Worm (Caenorhabditis elegans) whole organism, L4 larva: ENCODE measurements around the gene Y53G8B.1.
A peak's percentile ranks its signal among the peaks of the same experiment; 100 is the strongest.

Experiments
- F26F4.8 ChIP-seq: fragments of 200-800 bp; sonication (Bioruptor generic); conservative IDR thresholded peaks from 2 replicates; pipeline ENCODE4 v1.3.6; 2022; ENCODE audit warnings: missing genetic modification characterization, missing compliant biosample characterization
- F44E2.7 ChIP-seq: fragments of 200-800 bp; sonication (Bioruptor generic); IDR thresholded peaks from 2 replicates; pipeline ENCODE4 v2.1.2; 2022; ENCODE audit warnings: missing genetic modification characterization, missing compliant biosample characterization
- R02D3.7 ChIP-seq: fragments of 150-350 bp; sonication (generic microtip); optimal IDR thresholded peaks from 3 replicates; lab custom pipeline; 2014; ENCODE audit warnings: missing biosample characterization, missing genetic modification characterization
- T26A8.4 ChIP-seq: fragments of 200-800 bp; sonication (Bioruptor generic); IDR thresholded peaks from 2 replicates; pipeline ENCODE4 v1.3.6; 2022; ENCODE audit warnings: missing genetic modification characterization, missing compliant biosample characterization
- Y48G9A.11 ChIP-seq: fragments of 200-800 bp; sonication (Bioruptor generic); IDR thresholded peaks from 2 replicates; pipeline ENCODE4 v1.3.6; 2022; ENCODE audit warnings: missing genetic modification reagents, missing genetic modification characterization, missing compliant biosample characterization
- ZK337.2 ChIP-seq: fragments of 200-800 bp; sonication (Bioruptor generic); IDR thresholded peaks from 2 replicates; pipeline ENCODE4 v1.3.6; 2022; ENCODE audit warnings: missing genetic modification reagents, missing genetic modification characterization, missing compliant biosample characterization
- ama-1 ChIP-seq: fragments of 150-350 bp; optimal IDR thresholded peaks from 2 replicates; lab custom pipeline; 2014; ENCODE audit warnings: inconsistent platforms, mixed read lengths
- ceh-20 ChIP-seq: fragments of 200-800 bp; sonication (Bioruptor generic); IDR thresholded peaks from 2 replicates; pipeline ENCODE4 v1.3.6; 2022; ENCODE audit warnings: missing genetic modification reagents, missing genetic modification characterization, missing compliant biosample characterization
- ceh-28 ChIP-seq: fragments of 150-350 bp; optimal IDR thresholded peaks from 2 replicates; lab custom pipeline; 2014; ENCODE audit warnings: missing biosample characterization, missing genetic modification reagents, missing genetic modification characterization
- ceh-32 ChIP-seq: sonication (generic microtip); optimal IDR thresholded peaks from 2 replicates; lab custom pipeline; 2016; ENCODE audit warnings: mild to moderate bottlenecking, missing genetic modification characterization, missing compliant biosample characterization; ENCODE audit not compliant: poor library complexity
- ceh-62 ChIP-seq: sonication (generic microtip); optimal IDR thresholded peaks from 2 replicates; lab custom pipeline; 2017; ENCODE audit warnings: missing biosample characterization, missing genetic modification characterization
- ctbp-1 ChIP-seq: fragments of 200-800 bp; sonication (Bioruptor generic); IDR thresholded peaks from 2 replicates; pipeline ENCODE4 v1.3.6; 2022; ENCODE audit warnings: missing genetic modification reagents, missing genetic modification characterization, missing compliant biosample characterization
- daf-16 ChIP-seq, 3 experiments: sonication (generic microtip); optimal IDR thresholded peaks; 2 replicates each; lab custom pipeline; 2016 to 2017; ENCODE audit warnings: missing genetic modification characterization in 3 of 3, missing genetic modification reagents in 3 of 3, mild to moderate bottlenecking in 2 of 3, missing compliant biosample characterization in 2 of 3, missing biosample characterization in 1 of 3, moderate library complexity in 1 of 3
- daf-8 ChIP-seq: fragments of 200-800 bp; sonication (Bioruptor generic); IDR thresholded peaks from 2 replicates; pipeline ENCODE4 v1.3.6; 2022; ENCODE audit warnings: missing genetic modification characterization, missing compliant biosample characterization
- dmd-8 ChIP-seq: fragments of 200-800 bp; sonication (Bioruptor generic); IDR thresholded peaks from 2 replicates; pipeline ENCODE4 v1.3.6; 2022; ENCODE audit warnings: missing genetic modification characterization, missing compliant biosample characterization
- egl-43 ChIP-seq: fragments of 200-800 bp; sonication (Bioruptor generic); IDR thresholded peaks from 2 replicates; pipeline ENCODE4 v1.3.6; 2022; ENCODE audit warnings: missing genetic modification reagents, missing genetic modification characterization, missing compliant biosample characterization
- fkh-10 ChIP-seq: fragments of 150-350 bp; optimal IDR thresholded peaks from 2 replicates; lab custom pipeline; 2014; ENCODE audit warnings: missing biosample characterization, missing genetic modification reagents, missing genetic modification characterization
- hif-1 ChIP-seq, 2 experiments: sonication (generic microtip); optimal IDR thresholded peaks; 2 replicates each; lab custom pipeline; 2016 to 2017; ENCODE audit warnings: missing compliant biosample characterization in 2 of 2, missing genetic modification characterization in 2 of 2, missing genetic modification reagents in 2 of 2, missing genotype in 2 of 2, mild to moderate bottlenecking in 1 of 2
- hmg-1.1 ChIP-seq: fragments of 200-800 bp; sonication (Bioruptor generic); IDR thresholded peaks from 2 replicates; pipeline ENCODE4 v1.3.6; 2022; ENCODE audit warnings: missing genetic modification reagents, missing genetic modification characterization, missing compliant biosample characterization
- lim-7 ChIP-seq: fragments of 200-800 bp; sonication (Bioruptor generic); IDR thresholded peaks from 2 replicates; pipeline ENCODE4 v1.3.6; 2022; ENCODE audit warnings: missing genetic modification characterization, missing compliant biosample characterization
- lin-1 ChIP-seq: fragments of 200-800 bp; sonication (Bioruptor generic); IDR thresholded peaks from 2 replicates; pipeline ENCODE4 v1.3.6; 2022; ENCODE audit warnings: missing genetic modification reagents, missing genetic modification characterization, missing compliant biosample characterization
- lin-13 ChIP-seq: fragments of 150-350 bp; optimal IDR thresholded peaks from 2 replicates; lab custom pipeline; 2014; ENCODE audit warnings: missing biosample characterization, missing genetic modification reagents, missing genetic modification characterization
- lin-39 ChIP-seq: fragments of 150-350 bp; optimal IDR thresholded peaks from 2 replicates; lab custom pipeline; 2014; ENCODE audit warnings: missing biosample characterization, missing genetic modification reagents, missing genetic modification characterization
- madf-5 ChIP-seq, 2 experiments: fragments of 200-800 bp; sonication (Bioruptor generic); IDR thresholded peaks; 2 replicates each; pipeline ENCODE4 v1.3.6; 2022; ENCODE audit warnings: missing compliant biosample characterization in 2 of 2, missing genetic modification characterization in 2 of 2
- mdl-1 ChIP-seq, 2 experiments: fragments of 150-350 bp in 1 of 2; sonication (generic microtip) in 1 of 2; optimal IDR thresholded peaks; 2 replicates each; lab custom pipeline; 2014 to 2017; ENCODE audit warnings: missing biosample characterization in 2 of 2, missing genetic modification characterization in 2 of 2
- mes-2 ChIP-seq: sonication (generic microtip); optimal IDR thresholded peaks from 2 replicates; lab custom pipeline; 2016; ENCODE audit warnings: missing genotype, mild to moderate bottlenecking, missing genetic modification characterization, missing compliant biosample characterization; ENCODE audit not compliant: poor library complexity, severe bottlenecking
- mxl-2 ChIP-seq: fragments of 200-800 bp; sonication (Bioruptor generic); conservative IDR thresholded peaks from 2 replicates; pipeline ENCODE4 v1.3.6; 2022; ENCODE audit warnings: missing genetic modification reagents, missing genetic modification characterization, missing compliant biosample characterization
- mxl-3 ChIP-seq: fragments of 200-800 bp; sonication (Bioruptor generic); optimal IDR thresholded peaks from 2 replicates; lab custom pipeline; 2018; ENCODE audit warnings: mild to moderate bottlenecking, missing genetic modification characterization, missing compliant biosample characterization
- nhr-237 ChIP-seq: sonication (generic microtip); optimal IDR thresholded peaks from 2 replicates; lab custom pipeline; 2017; ENCODE audit warnings: missing biosample characterization, missing genetic modification characterization
- nhr-25 ChIP-seq: sonication (generic microtip); optimal IDR thresholded peaks from 2 replicates; lab custom pipeline; 2017; ENCODE audit warnings: missing genetic modification characterization, mild to moderate bottlenecking, missing compliant biosample characterization, antibody characterized with exemption, moderate library complexity, borderline replicate concordance; ENCODE audit not compliant: insufficient read depth
- nhr-28 ChIP-seq: fragments of 150-350 bp; optimal IDR thresholded peaks from 2 replicates; lab custom pipeline; 2014; ENCODE audit warnings: missing biosample characterization, missing genetic modification characterization
- nhr-41 ChIP-seq: fragments of 200-800 bp; sonication (Bioruptor generic); IDR thresholded peaks from 2 replicates; pipeline ENCODE4 v1.3.6; 2022; ENCODE audit warnings: missing genetic modification reagents, missing genetic modification characterization, missing compliant biosample characterization
- nhr-48 ChIP-seq: sonication (generic microtip); optimal IDR thresholded peaks from 2 replicates; lab custom pipeline; 2016; ENCODE audit warnings: mild to moderate bottlenecking, missing genetic modification characterization, missing compliant biosample characterization
- nhr-76 ChIP-seq: fragments of 150-350 bp; optimal IDR thresholded peaks from 2 replicates; lab custom pipeline; 2014; ENCODE audit warnings: missing biosample characterization, missing genetic modification characterization
- pha-4 ChIP-seq, 2 experiments: fragments of 150-350 bp in 1 of 2; fragments of 200-800 bp in 1 of 2; sonication (Bioruptor generic) in 1 of 2; IDR thresholded peaks in 1 of 2; optimal IDR thresholded peaks in 1 of 2; 2 replicates each; pipeline versions ENCODE4 v1.3.6 to Lab custom; 2014 to 2022; ENCODE audit warnings: missing genetic modification characterization in 2 of 2, missing genetic modification reagents in 2 of 2, missing biosample characterization in 1 of 2, missing compliant biosample characterization in 1 of 2
- pqm-1 ChIP-seq: sonication (generic microtip); optimal IDR thresholded peaks from 2 replicates; lab custom pipeline; 2017; ENCODE audit warnings: missing biosample characterization, missing genetic modification characterization
- rbr-2 ChIP-seq: sonication (generic microtip); optimal IDR thresholded peaks from 2 replicates; lab custom pipeline; 2016; ENCODE audit warnings: missing genotype, missing genetic modification characterization, missing compliant biosample characterization
- set-16 ChIP-seq: fragments of 200-800 bp; sonication (Bioruptor generic); IDR thresholded peaks from 2 replicates; pipeline ENCODE4 v1.3.6; 2022; ENCODE audit warnings: missing genetic modification reagents, missing genetic modification characterization, missing compliant biosample characterization
- snpc-1.2 ChIP-seq: fragments of 200-800 bp; sonication (Bioruptor generic); IDR thresholded peaks from 2 replicates; pipeline ENCODE4 v1.3.6; 2022; ENCODE audit warnings: missing genetic modification reagents, missing genetic modification characterization, missing compliant biosample characterization
- spr-1 ChIP-seq: sonication (generic microtip); optimal IDR thresholded peaks from 2 replicates; lab custom pipeline; 2016; ENCODE audit warnings: mild to moderate bottlenecking, missing genetic modification characterization, missing compliant biosample characterization
- spr-3 ChIP-seq: fragments of 200-800 bp; sonication (Bioruptor generic); optimal IDR thresholded peaks from 2 replicates; lab custom pipeline; 2018; ENCODE audit warnings: mild to moderate bottlenecking, missing genetic modification characterization, missing compliant biosample characterization
- tag-97 ChIP-seq: fragments of 200-800 bp; sonication (Bioruptor generic); IDR thresholded peaks from 2 replicates; pipeline ENCODE4 v1.3.6; 2022; ENCODE audit warnings: missing genetic modification characterization, missing compliant biosample characterization
- tra-1 ChIP-seq: fragments of 200-800 bp; sonication (Bioruptor generic); IDR thresholded peaks from 2 replicates; pipeline ENCODE4 v1.3.6; 2022; ENCODE audit warnings: missing genetic modification reagents, missing genetic modification characterization, missing compliant biosample characterization
- unc-39 ChIP-seq: sonication (generic microtip); optimal IDR thresholded peaks from 2 replicates; lab custom pipeline; 2017; ENCODE audit warnings: missing biosample characterization, missing genetic modification characterization
- unc-62 ChIP-seq, 3 experiments: fragments of 150-350 bp in 1 of 3; sonication (generic microtip); optimal IDR thresholded peaks in 2 of 3; peaks in 1 of 3; 1 replicate in 1 of 3; 2 replicates in 2 of 3; lab custom pipeline; 2014 to 2017; ENCODE audit warnings: missing biosample characterization in 3 of 3, missing genetic modification characterization in 3 of 3, missing genetic modification reagents in 3 of 3, missing genotype in 1 of 3
- vab-7 ChIP-seq: fragments of 200-800 bp; sonication (Bioruptor generic); IDR thresholded peaks from 2 replicates; pipeline ENCODE4 v1.3.6; 2022; ENCODE audit warnings: missing genetic modification reagents, missing genetic modification characterization, missing compliant biosample characterization
- zfp-3 ChIP-seq: fragments of 200-800 bp; sonication (Bioruptor generic); conservative IDR thresholded peaks from 2 replicates; pipeline ENCODE4 v1.3.6; 2022; ENCODE audit warnings: missing genetic modification reagents, missing genetic modification characterization, missing compliant biosample characterization
- zip-2 ChIP-seq: fragments of 150-350 bp; optimal IDR thresholded peaks from 2 replicates; lab custom pipeline; 2014; ENCODE audit warnings: missing biosample characterization, missing genetic modification characterization
- ztf-7 ChIP-seq: fragments of 150-350 bp; optimal IDR thresholded peaks from 2 replicates; lab custom pipeline; 2014; ENCODE audit warnings: missing biosample characterization, missing genetic modification characterization

Gene Y53G8B.1

DNA sequence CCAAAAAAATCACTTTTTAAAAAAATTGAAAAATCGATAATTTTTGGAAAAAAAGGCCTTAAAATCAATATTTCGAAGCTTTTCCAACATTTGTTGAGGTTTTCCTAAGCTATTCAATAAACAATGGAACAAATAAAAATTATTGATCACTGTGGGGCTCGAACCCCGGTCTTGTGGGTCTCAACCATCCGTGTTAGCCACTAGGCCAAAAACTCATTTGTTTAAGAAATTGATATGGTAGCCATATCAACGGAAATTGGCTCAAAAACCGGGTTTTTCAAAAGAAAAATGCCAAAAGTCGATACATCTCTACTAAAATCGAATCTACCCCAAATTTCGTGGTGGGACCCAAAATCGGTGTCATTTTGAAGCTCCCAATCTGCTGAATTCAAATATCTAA is 17.1 kb upstream of the Y53G8B.1 start (continued):
- TF ChIP-seq lin-1 (no peak), set-16 (no peak), lim-7 (peak; percentile 75; the same call in 1 of the 2 replicates), dmd-8 (no peak), spr-1 (tag; lab: Kevin White, UChicago) (no peak), rbr-2 (tag; lab: Kevin White, UChicago) (no peak), ama-1 (lab: Kevin White, UChicago) (no peak), mxl-3 (GFP tag; lab: Kevin White, UChicago) (no peak), nhr-28 (tag; lab: Kevin White, UChicago) (no peak), egl-43 (GFP tag; lab: Robert Waterston, UW) (0 out of 2 replicates have a peak, but pooled peaks have one; percentile 20), daf-8 (GFP tag; lab: Robert Waterston, UW) (no peak), unc-39 (tag; lab: Kevin White, UChicago) (no peak), T26A8.4 (GFP tag; lab: Robert Waterston, UW) (peak; percentile 46; the same call in 1 of the 2 replicates), tag-97 (GFP tag; lab: Robert Waterston, UW) (no peak), ceh-62 (tag; lab: Kevin White, UChicago) (no peak), mdl-1 (tag; optimal IDR thresholded peaks at IDR 0.05; lab: Kevin White, UChicago) (no peak), R02D3.7 (no peak), ZK337.2 (GFP tag; lab: Robert Waterston, UW) (no peak), pha-4 (GFP tag; IDR thresholded peaks at IDR 0.05; lab: Robert Waterston, UW) (no peak; the same call in 1 of the 2 replicates), pha-4 (tag; optimal IDR thresholded peaks at IDR 0.05; lab: Kevin White, UChicago) (no peak), F26F4.8 (GFP tag; lab: Robert Waterston, UW) (0 out of 2 replicates have a peak, but pooled peaks have one; percentile 49), nhr-25 (no peak), F44E2.7 (GFP tag; lab: Robert Waterston, UW) (no peak), ceh-28 (tag; lab: Kevin White, UChicago) (no peak), ceh-20 (GFP tag; lab: Robert Waterston, UW) (no peak), spr-3 (GFP tag; lab: Kevin White, UChicago) (no peak), daf-16 (GFP tag; optimal IDR thresholded peaks at IDR 0.05; lab: Kevin White, UChicago) (no peak), daf-16 (tag; optimal IDR thresholded peaks at IDR 0.05; lab: Kevin White, UChicago) (peak; percentile 25), ztf-7 (tag; lab: Kevin White, UChicago) (no peak), hmg-1.1 (GFP tag; lab: Robert Waterston, UW) (peak; percentile 37; the same call in 1 of the 2 replicates), ctbp-1 (GFP tag; lab: Robert Waterston, UW) (no peak), ceh-32 (tag; lab: Kevin White, UChicago) (no peak), lin-13 (GFP tag; lab: Kevin White, UChicago) (peak; percentile 13), fkh-10 (GFP tag; lab: Kevin White, UChicago) (no peak), madf-5 (GFP tag; IDR thresholded peaks at IDR 0.05; lab: Robert Waterston, UW) (0 out of 4 replicates have a peak, but pooled peaks of 1 of the 2 experiments have one; percentile 7), Y48G9A.11 (peak; percentile 39; the same call in 1 of the 2 replicates), nhr-48 (tag; lab: Kevin White, UChicago) (peak; percentile 22), nhr-41 (GFP tag; lab: Robert Waterston, UW) (no peak), nhr-76 (no peak), pqm-1 (tag; lab: Kevin White, UChicago) (no peak), unc-62 (GFP tag; optimal IDR thresholded peaks at IDR 0.05 in 1 of 2; lab: Kevin White, UChicago) (no peak), unc-62 (tag; optimal IDR thresholded peaks at IDR 0.05; lab: Kevin White, UChicago) (no peak), mxl-2 (GFP tag; lab: Robert Waterston, UW) (no peak), snpc-1.2 (GFP tag; lab: Robert Waterston, UW) (0 out of 2 replicates have a peak, but pooled peaks have one; percentile 39), zip-2 (tag; lab: Kevin White, UChicago) (no peak), zfp-3 (no peak), vab-7 (GFP tag; lab: Robert Waterston, UW) (peak; percentile 66; the same call in 1 of the 2 replicates), nhr-237 (tag; lab: Kevin White, UChicago) (no peak), lin-39 (tag; lab: Kevin White, UChicago) (no peak), tra-1 (GFP tag; lab: Robert Waterston, UW) (no peak), mes-2 (tag; lab: Kevin White, UChicago) (peak; percentile 30), hif-1 (tag; optimal IDR thresholded peaks at IDR 0.05; lab: Kevin White, UChicago) (no peak)
